Fruit fly (Drosophila melanogaster): ENCODE data around the gene CG45067.

CG45067 gene

DNA sequence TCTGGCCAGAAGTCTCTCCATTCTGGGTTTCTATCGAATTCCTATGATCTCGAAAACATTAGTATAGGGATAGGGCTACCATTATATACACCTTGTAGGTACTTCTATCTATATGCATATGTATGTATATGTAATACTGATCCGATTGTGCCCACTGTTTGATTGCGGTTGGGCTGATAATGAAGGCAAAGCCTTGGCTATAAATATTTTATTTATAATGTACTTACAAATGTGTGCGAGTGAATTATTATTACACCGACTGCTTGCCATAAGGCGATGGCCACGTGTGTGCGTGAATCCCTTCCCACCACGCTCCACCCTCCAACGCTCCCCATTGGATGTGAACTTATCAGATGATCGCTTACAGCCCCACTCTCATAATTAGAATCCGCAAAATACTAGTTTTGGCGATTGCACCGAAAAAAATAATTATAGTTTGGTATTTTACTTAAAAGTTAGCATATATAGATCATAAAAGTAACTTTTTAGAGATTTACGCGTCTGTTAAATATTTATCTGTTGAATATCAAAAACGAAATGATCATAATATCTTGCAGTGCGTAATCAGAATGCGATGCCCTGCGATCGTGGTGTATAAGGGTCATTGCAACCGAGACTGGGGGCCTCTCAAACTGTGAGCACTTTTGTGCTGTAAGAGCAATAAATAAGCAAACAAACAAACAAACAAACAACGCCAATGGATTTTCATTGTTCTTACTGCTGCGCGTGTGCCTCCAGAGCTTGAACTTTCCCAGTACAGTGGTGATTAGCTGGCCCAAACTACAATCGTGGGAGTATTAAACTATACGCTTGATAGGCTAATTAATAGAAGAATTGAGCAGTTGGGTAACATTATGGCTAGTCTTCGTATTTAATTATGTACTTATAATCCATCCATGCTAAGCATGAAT is 33.9 kb downstream of the CG45067 start (continued):
- TF ChIP-seq tx (GFP tag; optimal IDR thresholded peaks at IDR 0.05): no peak
- TF ChIP-seq Lim3 (GFP tag; IDR thresholded peaks at IDR 0.05): no peak
- peak; percentile 62 for TF ChIP-seq Nf-YC (tag; optimal IDR thresholded peaks at IDR 0.05)
- TF ChIP-seq Adf1 (GFP tag; IDR thresholded peaks at IDR 0.05): no peak
- no peak for TF ChIP-seq shn (GFP tag; optimal IDR thresholded peaks at IDR 0.05)
- peak; percentile 35; the same call in 1 of the 2 replicates for TF ChIP-seq E2f1 (GFP tag; IDR thresholded peaks at IDR 0.05)
- TF ChIP-seq sens-2 (GFP tag; IDR thresholded peaks at IDR 0.05): no peak; the same call in 1 of the 2 replicates
- TF ChIP-seq Dp (GFP tag; optimal IDR thresholded peaks at IDR 0.05): no peak
- TF ChIP-seq lab (GFP tag; optimal IDR thresholded peaks at IDR 0.05): peak; percentile 64
- peak; percentile 9 for TF ChIP-seq fd96Cb (tag; optimal IDR thresholded peaks at IDR 0.05)
- TF ChIP-seq bigmax (GFP tag; optimal IDR thresholded peaks at IDR 0.05): no peak
- TF ChIP-seq Gsc (GFP tag; IDR thresholded peaks at IDR 0.05): no peak
- no peak for TF ChIP-seq CG3847 (GFP tag; IDR thresholded peaks at IDR 0.05)
- no peak for TF ChIP-seq Nf-YB (GFP tag; optimal IDR thresholded peaks at IDR 0.05)
- no peak for TF ChIP-seq dmrt99B (tag; optimal IDR thresholded peaks at IDR 0.05)
- no peak for TF ChIP-seq CG14965 (GFP tag; optimal IDR thresholded peaks at IDR 0.05; ENCODE audit: borderline replicate concordance)
- no peak for TF ChIP-seq Sry-δ (GFP tag; optimal IDR thresholded peaks at IDR 0.05)
- no peak for TF ChIP-seq Dek (tag; optimal IDR thresholded peaks at IDR 0.05)
- no peak for TF ChIP-seq CG7928 (GFP tag; optimal IDR thresholded peaks at IDR 0.05)
- peak; percentile 95 for TF ChIP-seq exex (tag; optimal IDR thresholded peaks at IDR 0.05)
- no peak for TF ChIP-seq CG7745 (tag; optimal IDR thresholded peaks at IDR 0.05)
- TF ChIP-seq CG5245 (GFP tag; optimal IDR thresholded peaks at IDR 0.05): no peak
- no peak for TF ChIP-seq Dll (GFP tag; IDR thresholded peaks at IDR 0.05; ENCODE audit: partially characterized antibody)
- TF ChIP-seq NFAT (GFP tag; IDR thresholded peaks at IDR 0.05): 0 out of 2 replicates have a peak, but pooled peaks have one; percentile 19
- TF ChIP-seq croc (GFP tag; conservative IDR thresholded peaks at IDR 0.05): no peak; the same call in 2 of the 3 replicates
- TF ChIP-seq CG43689 (GFP tag; IDR thresholded peaks at IDR 0.05): no peak; the same call in 1 of the 2 replicates
- TF ChIP-seq CG4282 (GFP tag; optimal IDR thresholded peaks at IDR 0.05): no peak
- TF ChIP-seq scrt (GFP tag; optimal IDR thresholded peaks at IDR 0.05): no peak
- no peak for TF ChIP-seq NC2α (GFP tag; optimal IDR thresholded peaks at IDR 0.05)
- no peak for TF ChIP-seq CG32767 (GFP tag; IDR thresholded peaks at IDR 0.05)
- TF ChIP-seq eve (GFP tag; optimal IDR thresholded peaks at IDR 0.05): no peak
- no peak for TF ChIP-seq inv (GFP tag; IDR thresholded peaks at IDR 0.05; ENCODE audit: partially characterized antibody)
- no peak for TF ChIP-seq HLH4C (GFP tag; IDR thresholded peaks at IDR 0.05; ENCODE audit: partially characterized antibody)
- no peak for TF ChIP-seq CG10462 (GFP tag; optimal IDR thresholded peaks at IDR 0.05)
- no peak for TF ChIP-seq CG16863 (GFP tag; optimal IDR thresholded peaks at IDR 0.05)
- no peak for TF ChIP-seq CG6813 (GFP tag; optimal IDR thresholded peaks at IDR 0.05)
- no peak for TF ChIP-seq org-1 (GFP tag; optimal IDR thresholded peaks at IDR 0.05)
- no peak for TF ChIP-seq CG17568 (GFP tag; optimal IDR thresholded peaks at IDR 0.05)
- TF ChIP-seq CG4854 (GFP tag; optimal IDR thresholded peaks at IDR 0.05): no peak
- peak; percentile 86 for TF ChIP-seq run (tag; optimal IDR thresholded peaks at IDR 0.05)
- no peak for TF ChIP-seq CG3163 (GFP tag; optimal IDR thresholded peaks at IDR 0.05)
- TF ChIP-seq hkb (optimal IDR thresholded peaks at IDR 0.05): no peak
- TF ChIP-seq hkb (GFP tag; IDR thresholded peaks at IDR 0.05): peak; percentile 49; the same call in 1 of the 2 replicates
- no peak for TF ChIP-seq nmo (GFP tag; optimal IDR thresholded peaks at IDR 0.05)
- no peak for TF ChIP-seq usp (GFP tag; optimal IDR thresholded peaks at IDR 0.05)
- TF ChIP-seq rib (GFP tag; IDR thresholded peaks at IDR 0.05): no peak
- TF ChIP-seq CG9817 (tag; optimal IDR thresholded peaks at IDR 0.05): no peak
- TF ChIP-seq p53 (GFP tag; optimal IDR thresholded peaks at IDR 0.05): no peak
- TF ChIP-seq HHEX (GFP tag; optimal IDR thresholded peaks at IDR 0.05): no peak

Data from whole organism, embryonic.